Worm (Caenorhabditis elegans) whole organism, L3 larva: Measurements from ENCODE around the gene stdh-3.

Source experiments
- ZK546.5 ChIP-seq: sonication (generic microtip); optimal IDR thresholded peaks from 2 replicates; lab custom pipeline; 2017; ENCODE audit warnings: missing biosample characterization, missing genetic modification characterization
- aly-2 ChIP-seq: fragments of 150-350 bp; optimal IDR thresholded peaks from 2 replicates; lab custom pipeline; 2014; ENCODE audit warnings: missing biosample characterization, missing genetic modification characterization
- ceh-16 ChIP-seq: sonication (generic microtip); optimal IDR thresholded peaks from 2 replicates; lab custom pipeline; 2017; ENCODE audit warnings: missing biosample characterization, missing genetic modification characterization
- ceh-82 ChIP-seq: fragments of 150-350 bp; optimal IDR thresholded peaks from 2 replicates; lab custom pipeline; 2014; ENCODE audit warnings: missing biosample characterization, missing genetic modification characterization
- ceh-9 ChIP-seq: sonication (generic microtip); optimal IDR thresholded peaks from 2 replicates; lab custom pipeline; 2018; ENCODE audit warnings: missing biosample characterization, missing genetic modification characterization
- egl-5 ChIP-seq: fragments of 150-350 bp; optimal IDR thresholded peaks from 2 replicates; lab custom pipeline; 2017; ENCODE audit warnings: missing biosample characterization, missing genetic modification reagents, missing genetic modification characterization, inconsistent platforms
- elt-1 ChIP-seq: fragments of 150-350 bp; optimal IDR thresholded peaks from 2 replicates; lab custom pipeline; 2014; ENCODE audit warnings: missing biosample characterization, missing genetic modification characterization
- elt-2 ChIP-seq: sonication (generic microtip); optimal IDR thresholded peaks from 2 replicates; lab custom pipeline; 2016; ENCODE audit warnings: missing genetic modification reagents, mild to moderate bottlenecking, missing genetic modification characterization, missing compliant biosample characterization
- elt-3 ChIP-seq, 3 experiments: fragments of 150-350 bp in 1 of 3; sonication (generic microtip) in 2 of 3; optimal IDR thresholded peaks; 2 replicates in 2 of 3; 4 replicates in 1 of 3; lab custom pipeline; 2014 to 2017; ENCODE audit warnings: missing biosample characterization in 3 of 3, missing genetic modification characterization in 3 of 3
- eor-1 ChIP-seq, 2 experiments: fragments of 150-350 bp; optimal IDR thresholded peaks; 2 replicates each; lab custom pipeline; 2014 to 2018; ENCODE audit warnings: missing biosample characterization in 2 of 2, missing genetic modification characterization in 2 of 2
- fkh-10 ChIP-seq: sonication (generic microtip); optimal IDR thresholded peaks from 2 replicates; lab custom pipeline; 2017; ENCODE audit warnings: missing biosample characterization, missing genetic modification reagents, missing genetic modification characterization
- fos-1 ChIP-seq: fragments of 150-350 bp; optimal IDR thresholded peaks from 2 replicates; lab custom pipeline; 2014; ENCODE audit warnings: missing biosample characterization, missing genetic modification characterization
- lin-39 ChIP-seq: fragments of 150-350 bp; optimal IDR thresholded peaks from 2 replicates; lab custom pipeline; 2018; ENCODE audit warnings: missing biosample characterization, missing genetic modification reagents, missing genetic modification characterization
- mdl-1 ChIP-seq: fragments of 150-350 bp; optimal IDR thresholded peaks from 2 replicates; lab custom pipeline; 2014; ENCODE audit warnings: missing biosample characterization, missing genetic modification characterization
- nfya-1 ChIP-seq: sonication (generic microtip); optimal IDR thresholded peaks from 2 replicates; lab custom pipeline; 2017; ENCODE audit warnings: missing genetic modification characterization, mild to moderate bottlenecking, missing compliant biosample characterization, antibody characterized with exemption, moderate library complexity; ENCODE audit not compliant: insufficient read depth
- nhr-11 ChIP-seq: fragments of 150-350 bp; optimal IDR thresholded peaks from 2 replicates; lab custom pipeline; 2014; ENCODE audit warnings: missing biosample characterization, missing genetic modification characterization
- nhr-12 ChIP-seq: fragments of 150-350 bp; optimal IDR thresholded peaks from 2 replicates; lab custom pipeline; 2014; ENCODE audit warnings: missing biosample characterization, missing genetic modification characterization
- nhr-23 ChIP-seq: fragments of 150-350 bp; optimal IDR thresholded peaks from 2 replicates; lab custom pipeline; 2014; ENCODE audit warnings: missing biosample characterization, missing genetic modification reagents, missing genetic modification characterization
- nhr-237 ChIP-seq: fragments of 150-350 bp; optimal IDR thresholded peaks from 2 replicates; lab custom pipeline; 2014; ENCODE audit warnings: missing biosample characterization, missing genetic modification characterization
- nhr-25 ChIP-seq: sonication (generic microtip); optimal IDR thresholded peaks from 2 replicates; lab custom pipeline; 2017; ENCODE audit warnings: missing biosample characterization, missing genetic modification characterization
- nhr-43 ChIP-seq: sonication (generic microtip); optimal IDR thresholded peaks from 2 replicates; lab custom pipeline; 2016; ENCODE audit warnings: mild to moderate bottlenecking, missing genetic modification characterization, missing compliant biosample characterization; ENCODE audit not compliant: poor library complexity, severe bottlenecking
- nhr-67 ChIP-seq: fragments of 150-350 bp; optimal IDR thresholded peaks from 2 replicates; lab custom pipeline; 2014; ENCODE audit warnings: missing biosample characterization, missing genetic modification characterization
- nhr-76 ChIP-seq: fragments of 150-350 bp; sonication (generic microtip); optimal IDR thresholded peaks from 5 replicates; lab custom pipeline; 2014; ENCODE audit warnings: missing biosample characterization, missing genetic modification characterization
- nhr-77 ChIP-seq: fragments of 150-350 bp; optimal IDR thresholded peaks from 2 replicates; lab custom pipeline; 2014; ENCODE audit warnings: missing biosample characterization, missing genetic modification characterization
- sea-2 ChIP-seq: fragments of 150-350 bp; sonication (generic microtip); optimal IDR thresholded peaks from 4 replicates; lab custom pipeline; 2014; ENCODE audit warnings: missing biosample characterization, missing genetic modification reagents, missing genetic modification characterization
- tbx-2 ChIP-seq: sonication (generic microtip); optimal IDR thresholded peaks from 2 replicates; lab custom pipeline; 2016; ENCODE audit warnings: mild to moderate bottlenecking, missing genetic modification characterization, missing compliant biosample characterization
- unc-62 ChIP-seq: fragments of 150-350 bp; sonication (generic microtip); optimal IDR thresholded peaks from 4 replicates; lab custom pipeline; 2014; ENCODE audit warnings: missing biosample characterization, missing genetic modification reagents, missing genetic modification characterization
- ztf-11 ChIP-seq: fragments of 150-350 bp; optimal IDR thresholded peaks from 2 replicates; lab custom pipeline; 2014; ENCODE audit warnings: missing biosample characterization, missing genetic modification characterization
- ztf-4 ChIP-seq: fragments of 150-350 bp; optimal IDR thresholded peaks from 2 replicates; lab custom pipeline; 2014; ENCODE audit warnings: missing biosample characterization, missing genetic modification characterization

stdh-3 gene

DNA sequence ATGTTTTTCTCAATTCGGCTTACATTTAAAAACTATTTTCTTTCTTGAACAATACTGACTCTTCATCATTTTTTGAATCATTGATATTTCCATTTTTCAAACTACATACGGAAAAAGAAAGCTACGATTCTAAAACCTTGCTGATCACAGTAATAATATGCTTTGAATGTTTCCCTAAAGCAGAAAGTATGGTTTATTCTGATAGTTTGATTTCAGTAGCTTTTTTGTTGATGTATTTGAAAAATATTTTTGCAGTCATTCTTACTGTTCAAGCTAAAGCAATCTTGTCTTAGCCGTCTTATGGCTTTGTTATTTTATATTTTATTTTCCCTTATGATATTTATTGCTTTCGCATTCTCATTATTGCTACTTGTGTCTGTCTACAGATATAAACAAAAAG is 25.1 kb downstream of the stdh-3 start, which contains the start of gene srxa-13:
srxa-13 (plus strand) TSS at position 301 of the 400 bp plus-strand sequence.
- TF ChIP-seq sea-2 (GFP tag; lab: Kevin White, UChicago) (no peak), unc-62 (no peak), elt-3 (tag; optimal IDR thresholded peaks at IDR 0.05; lab: Kevin White, UChicago) (no peak), nhr-12 (tag; lab: Kevin White, UChicago) (no peak), nhr-11 (no peak), ztf-11 (no peak), ztf-4 (tag; lab: Kevin White, UChicago) (no peak), fkh-10 (GFP tag; lab: Kevin White, UChicago) (no peak), ceh-82 (tag; lab: Kevin White, UChicago) (no peak), nhr-76 (tag; lab: Kevin White, UChicago) (no peak), nhr-43 (tag; lab: Kevin White, UChicago) (no peak), fos-1 (tag; lab: Kevin White, UChicago) (no peak), nhr-77 (tag; lab: Kevin White, UChicago) (no peak)

ce11 chrV:13931225-13931624 is 26.8 kb downstream of the stdh-3 start, which contains the start of gene C06B3.16:
Gene C06B3.16 (plus strand): TSS chrV:13931525.
- TF ChIP-seq elt-1 (tag; lab: Kevin White, UChicago), result no peak
- TF ChIP-seq nhr-25 (tag; lab: Kevin White, UChicago), result no peak
- TF ChIP-seq ceh-82 (tag; lab: Kevin White, UChicago), result no peak
- TF ChIP-seq eor-1 (tag; optimal IDR thresholded peaks at IDR 0.05; lab: Kevin White, UChicago), result no peak

- TF ChIP-seq eor-1 (tag; optimal IDR thresholded peaks at IDR 0.05; lab: Kevin White, UChicago), result no peak
- TF ChIP-seq nhr-11, result no peak
- no peak for TF ChIP-seq elt-1 (tag; lab: Kevin White, UChicago)
- TF ChIP-seq nhr-237, result no peak
- no peak for TF ChIP-seq aly-2 (tag; lab: Kevin White, UChicago)
- no peak for TF ChIP-seq lin-39
- no peak for TF ChIP-seq ceh-82 (tag; lab: Kevin White, UChicago)
- TF ChIP-seq ceh-16 (tag; lab: Kevin White, UChicago), result no peak
- no peak for TF ChIP-seq nhr-67 (tag; lab: Kevin White, UChicago)
- no peak for TF ChIP-seq nhr-25 (tag; lab: Kevin White, UChicago)
- TF ChIP-seq mdl-1 (tag; lab: Kevin White, UChicago), result no peak
- no peak for TF ChIP-seq nhr-76 (tag; lab: Kevin White, UChicago)
Measured at ce11 chrV:13931952-13932351, 27.5 kb downstream of the stdh-3 start.

ce11 chrV:13934545-13934944 is 30.1 kb downstream of the stdh-3 start, which contains the start of gene R10D12.1:
Gene R10D12.1 (minus strand): TSS chrV:13934645.
- TF ChIP-seq tbx-2 (tag; lab: Kevin White, UChicago) (no peak), elt-2 (tag; lab: Kevin White, UChicago) (no peak), nfya-1 (tag; lab: Kevin White, UChicago) (no peak)
- TF ChIP-seq, all 47 proteins: peak for 0

- TF ChIP-seq ZK546.5 (no peak), egl-5 (no peak), nhr-11 (no peak), elt-3 (tag; optimal IDR thresholded peaks at IDR 0.05; lab: Kevin White, UChicago) (peak in 1 of 3 experiments; percentile 42)
- TF ChIP-seq, all 47 proteins: peak for 1
Measured at ce11 chrV:13935423-13935822, 31.0 kb downstream of the stdh-3 start.

ce11 chrV:13936052-13936451 is 31.6 kb downstream of the stdh-3 start:
- TF ChIP-seq nhr-23 (tag; lab: Kevin White, UChicago), result peak; percentile 29
- TF ChIP-seq elt-3 (tag; optimal IDR thresholded peaks at IDR 0.05; lab: Kevin White, UChicago), result peak in 1 of 3 experiments; percentile 27
- peak; percentile 49 for TF ChIP-seq nhr-43 (tag; lab: Kevin White, UChicago)
- no peak for TF ChIP-seq nhr-77 (tag; lab: Kevin White, UChicago)
- peak; percentile 16 for TF ChIP-seq nhr-25 (tag; lab: Kevin White, UChicago)
- TF ChIP-seq elt-1 (tag; lab: Kevin White, UChicago), result no peak
- no peak for TF ChIP-seq aly-2 (tag; lab: Kevin White, UChicago)
- TF ChIP-seq ceh-9 (tag; lab: Kevin White, UChicago), result no peak
- TF ChIP-seq fkh-10 (GFP tag; lab: Kevin White, UChicago), result no peak
- TF ChIP-seq ZK546.5, result no peak
